Worm (Caenorhabditis elegans) whole organism, L4 larva: ENCODE measurements around the gene cks-1.

Experiments used
- D1046.2 ChIP-seq: fragments of 200-800 bp; sonication (Bioruptor generic); IDR thresholded peaks from 2 replicates; pipeline ENCODE4 v1.3.6; 2022; ENCODE audit warnings: missing genetic modification characterization, missing compliant biosample characterization
- F26F4.8 ChIP-seq: fragments of 200-800 bp; sonication (Bioruptor generic); conservative IDR thresholded peaks from 2 replicates; pipeline ENCODE4 v1.3.6; 2022; ENCODE audit warnings: missing genetic modification characterization, missing compliant biosample characterization
- R02D3.7 ChIP-seq: fragments of 150-350 bp; sonication (generic microtip); optimal IDR thresholded peaks from 3 replicates; lab custom pipeline; 2014; ENCODE audit warnings: missing biosample characterization, missing genetic modification characterization
- T20F7.1 ChIP-seq: fragments of 200-800 bp; sonication (Bioruptor generic); optimal IDR thresholded peaks from 2 replicates; lab custom pipeline; 2018; ENCODE audit warnings: mild to moderate bottlenecking, missing genetic modification characterization, missing compliant biosample characterization
- Y48G9A.11 ChIP-seq: fragments of 200-800 bp; sonication (Bioruptor generic); IDR thresholded peaks from 2 replicates; pipeline ENCODE4 v1.3.6; 2022; ENCODE audit warnings: missing genetic modification reagents, missing genetic modification characterization, missing compliant biosample characterization
- aly-2 ChIP-seq: sonication (generic microtip); optimal IDR thresholded peaks from 2 replicates; lab custom pipeline; 2018; ENCODE audit warnings: missing biosample characterization, missing genetic modification characterization
- attf-4 ChIP-seq: sonication (generic microtip); optimal IDR thresholded peaks from 3 replicates; lab custom pipeline; 2017; ENCODE audit warnings: missing biosample characterization, missing genetic modification characterization
- ceh-20 ChIP-seq: fragments of 200-800 bp; sonication (Bioruptor generic); IDR thresholded peaks from 2 replicates; pipeline ENCODE4 v1.3.6; 2022; ENCODE audit warnings: missing genetic modification reagents, missing genetic modification characterization, missing compliant biosample characterization
- ceh-28 ChIP-seq: fragments of 150-350 bp; optimal IDR thresholded peaks from 2 replicates; lab custom pipeline; 2014; ENCODE audit warnings: missing biosample characterization, missing genetic modification reagents, missing genetic modification characterization
- ceh-62 ChIP-seq: sonication (generic microtip); optimal IDR thresholded peaks from 2 replicates; lab custom pipeline; 2017; ENCODE audit warnings: missing biosample characterization, missing genetic modification characterization
- daf-16 ChIP-seq, 3 experiments: sonication (generic microtip); optimal IDR thresholded peaks; 2 replicates each; lab custom pipeline; 2016 to 2017; ENCODE audit warnings: missing genetic modification characterization in 3 of 3, missing genetic modification reagents in 3 of 3, mild to moderate bottlenecking in 2 of 3, missing compliant biosample characterization in 2 of 3, missing biosample characterization in 1 of 3, moderate library complexity in 1 of 3
- daf-8 ChIP-seq: fragments of 200-800 bp; sonication (Bioruptor generic); IDR thresholded peaks from 2 replicates; pipeline ENCODE4 v1.3.6; 2022; ENCODE audit warnings: missing genetic modification characterization, missing compliant biosample characterization
- dmd-8 ChIP-seq: fragments of 200-800 bp; sonication (Bioruptor generic); IDR thresholded peaks from 2 replicates; pipeline ENCODE4 v1.3.6; 2022; ENCODE audit warnings: missing genetic modification characterization, missing compliant biosample characterization
- dve-1 ChIP-seq: sonication (generic microtip); optimal IDR thresholded peaks from 2 replicates; lab custom pipeline; 2017; ENCODE audit warnings: antibody characterized with exemption, mild to moderate bottlenecking, missing genetic modification characterization, missing compliant biosample characterization; ENCODE audit not compliant: insufficient read depth
- egl-27 ChIP-seq: sonication (generic microtip); optimal IDR thresholded peaks from 3 replicates; lab custom pipeline; 2017; ENCODE audit warnings: missing biosample characterization, missing genetic modification reagents, missing genetic modification characterization
- egl-43 ChIP-seq: fragments of 200-800 bp; sonication (Bioruptor generic); IDR thresholded peaks from 2 replicates; pipeline ENCODE4 v1.3.6; 2022; ENCODE audit warnings: missing genetic modification reagents, missing genetic modification characterization, missing compliant biosample characterization
- gei-8 ChIP-seq: fragments of 200-800 bp; sonication (Bioruptor generic); optimal IDR thresholded peaks from 2 replicates; lab custom pipeline; 2018; ENCODE audit warnings: mild to moderate bottlenecking, missing genetic modification characterization, missing compliant biosample characterization
- hif-1 ChIP-seq, 2 experiments: sonication (generic microtip); optimal IDR thresholded peaks; 2 replicates each; lab custom pipeline; 2016 to 2017; ENCODE audit warnings: missing compliant biosample characterization in 2 of 2, missing genetic modification characterization in 2 of 2, missing genetic modification reagents in 2 of 2, missing genotype in 2 of 2, mild to moderate bottlenecking in 1 of 2
- hlh-11 ChIP-seq: fragments of 200-800 bp; sonication (Bioruptor generic); optimal IDR thresholded peaks from 2 replicates; lab custom pipeline; 2018; ENCODE audit warnings: mild to moderate bottlenecking, missing genetic modification characterization, missing compliant biosample characterization
- lim-7 ChIP-seq: fragments of 200-800 bp; sonication (Bioruptor generic); IDR thresholded peaks from 2 replicates; pipeline ENCODE4 v1.3.6; 2022; ENCODE audit warnings: missing genetic modification characterization, missing compliant biosample characterization
- lin-29 ChIP-seq: fragments of 200-800 bp; sonication (Bioruptor generic); IDR thresholded peaks from 2 replicates; pipeline ENCODE4 v1.3.6; 2022; ENCODE audit warnings: missing genetic modification reagents, missing genetic modification characterization, missing compliant biosample characterization
- lin-38 ChIP-seq: fragments of 200-800 bp; sonication (Bioruptor generic); IDR thresholded peaks from 2 replicates; pipeline ENCODE4 v1.3.6; 2022; ENCODE audit warnings: missing genetic modification reagents, missing genetic modification characterization, missing compliant biosample characterization
- lin-39 ChIP-seq: fragments of 150-350 bp; optimal IDR thresholded peaks from 2 replicates; lab custom pipeline; 2014; ENCODE audit warnings: missing biosample characterization, missing genetic modification reagents, missing genetic modification characterization
- lsy-2 ChIP-seq, 2 experiments: fragments of 150-350 bp in 1 of 2; sonication (generic microtip) in 1 of 2; optimal IDR thresholded peaks; 2 replicates each; lab custom pipeline; 2014 to 2017; ENCODE audit warnings: missing biosample characterization in 2 of 2, missing genetic modification characterization in 2 of 2
- madf-9 ChIP-seq: fragments of 200-800 bp; sonication (Bioruptor generic); conservative IDR thresholded peaks from 2 replicates; pipeline ENCODE4 v1.3.6; 2022; ENCODE audit warnings: missing genetic modification reagents, missing genetic modification characterization, missing compliant biosample characterization
- mdl-1 ChIP-seq, 2 experiments: fragments of 150-350 bp in 1 of 2; sonication (generic microtip) in 1 of 2; optimal IDR thresholded peaks; 2 replicates each; lab custom pipeline; 2014 to 2017; ENCODE audit warnings: missing biosample characterization in 2 of 2, missing genetic modification characterization in 2 of 2
- mdt-29 ChIP-seq: fragments of 200-800 bp; sonication (Bioruptor generic); IDR thresholded peaks from 2 replicates; pipeline ENCODE4 v1.3.6; 2022; ENCODE audit warnings: missing genetic modification reagents, missing genetic modification characterization, missing compliant biosample characterization
- mxl-2 ChIP-seq: fragments of 200-800 bp; sonication (Bioruptor generic); conservative IDR thresholded peaks from 2 replicates; pipeline ENCODE4 v1.3.6; 2022; ENCODE audit warnings: missing genetic modification reagents, missing genetic modification characterization, missing compliant biosample characterization
- nhr-10 ChIP-seq: fragments of 150-350 bp; optimal IDR thresholded peaks from 2 replicates; lab custom pipeline; 2014; ENCODE audit warnings: missing biosample characterization, missing genetic modification characterization
- nhr-25 ChIP-seq: sonication (generic microtip); optimal IDR thresholded peaks from 2 replicates; lab custom pipeline; 2017; ENCODE audit warnings: missing genetic modification characterization, mild to moderate bottlenecking, missing compliant biosample characterization, antibody characterized with exemption, moderate library complexity, borderline replicate concordance; ENCODE audit not compliant: insufficient read depth
- nhr-28 ChIP-seq: fragments of 150-350 bp; optimal IDR thresholded peaks from 2 replicates; lab custom pipeline; 2014; ENCODE audit warnings: missing biosample characterization, missing genetic modification characterization
- nhr-42 ChIP-seq: fragments of 200-800 bp; sonication (Bioruptor generic); IDR thresholded peaks from 2 replicates; pipeline ENCODE4 v1.3.6; 2022; ENCODE audit warnings: missing genetic modification characterization, missing compliant biosample characterization
- nhr-48 ChIP-seq: sonication (generic microtip); optimal IDR thresholded peaks from 2 replicates; lab custom pipeline; 2016; ENCODE audit warnings: mild to moderate bottlenecking, missing genetic modification characterization, missing compliant biosample characterization
- nhr-6 ChIP-seq: fragments of 150-350 bp; optimal IDR thresholded peaks from 2 replicates; lab custom pipeline; 2014; ENCODE audit warnings: missing biosample characterization, missing genetic modification characterization
- nhr-77 ChIP-seq: fragments of 150-350 bp; optimal IDR thresholded peaks from 2 replicates; lab custom pipeline; 2014; ENCODE audit warnings: missing biosample characterization, missing genetic modification characterization
- pha-4 ChIP-seq, 2 experiments: fragments of 150-350 bp in 1 of 2; fragments of 200-800 bp in 1 of 2; sonication (Bioruptor generic) in 1 of 2; IDR thresholded peaks in 1 of 2; optimal IDR thresholded peaks in 1 of 2; 2 replicates each; pipeline versions ENCODE4 v1.3.6 to Lab custom; 2014 to 2022; ENCODE audit warnings: missing genetic modification characterization in 2 of 2, missing genetic modification reagents in 2 of 2, missing biosample characterization in 1 of 2, missing compliant biosample characterization in 1 of 2
- pqm-1 ChIP-seq: sonication (generic microtip); optimal IDR thresholded peaks from 2 replicates; lab custom pipeline; 2017; ENCODE audit warnings: missing biosample characterization, missing genetic modification characterization
- saeg-2 ChIP-seq: fragments of 200-800 bp; sonication (Bioruptor generic); IDR thresholded peaks from 2 replicates; pipeline ENCODE4 v1.3.6; 2022; ENCODE audit warnings: missing genetic modification reagents, missing genetic modification characterization, missing compliant biosample characterization
- sdz-12 ChIP-seq: fragments of 200-800 bp; sonication (Bioruptor generic); optimal IDR thresholded peaks from 2 replicates; lab custom pipeline; 2018; ENCODE audit warnings: mild to moderate bottlenecking, missing genetic modification characterization, missing compliant biosample characterization
- skn-1 ChIP-seq: fragments of 150-350 bp; optimal IDR thresholded peaks from 2 replicates; lab custom pipeline; 2014; ENCODE audit warnings: missing biosample characterization, missing genetic modification characterization
- snpc-1.2 ChIP-seq: fragments of 200-800 bp; sonication (Bioruptor generic); IDR thresholded peaks from 2 replicates; pipeline ENCODE4 v1.3.6; 2022; ENCODE audit warnings: missing genetic modification reagents, missing genetic modification characterization, missing compliant biosample characterization
- snpc-4 ChIP-seq: fragments of 150-350 bp; optimal IDR thresholded peaks from 2 replicates; lab custom pipeline; 2014; ENCODE audit warnings: missing biosample characterization, missing genetic modification characterization
- spr-1 ChIP-seq: sonication (generic microtip); optimal IDR thresholded peaks from 2 replicates; lab custom pipeline; 2016; ENCODE audit warnings: mild to moderate bottlenecking, missing genetic modification characterization, missing compliant biosample characterization
- unc-39 ChIP-seq: sonication (generic microtip); optimal IDR thresholded peaks from 2 replicates; lab custom pipeline; 2017; ENCODE audit warnings: missing biosample characterization, missing genetic modification characterization
- vab-7 ChIP-seq: fragments of 200-800 bp; sonication (Bioruptor generic); IDR thresholded peaks from 2 replicates; pipeline ENCODE4 v1.3.6; 2022; ENCODE audit warnings: missing genetic modification reagents, missing genetic modification characterization, missing compliant biosample characterization
- zfp-3 ChIP-seq: fragments of 200-800 bp; sonication (Bioruptor generic); conservative IDR thresholded peaks from 2 replicates; pipeline ENCODE4 v1.3.6; 2022; ENCODE audit warnings: missing genetic modification reagents, missing genetic modification characterization, missing compliant biosample characterization
- zip-2 ChIP-seq: fragments of 150-350 bp; optimal IDR thresholded peaks from 2 replicates; lab custom pipeline; 2014; ENCODE audit warnings: missing biosample characterization, missing genetic modification characterization

cks-1 gene

DNA sequence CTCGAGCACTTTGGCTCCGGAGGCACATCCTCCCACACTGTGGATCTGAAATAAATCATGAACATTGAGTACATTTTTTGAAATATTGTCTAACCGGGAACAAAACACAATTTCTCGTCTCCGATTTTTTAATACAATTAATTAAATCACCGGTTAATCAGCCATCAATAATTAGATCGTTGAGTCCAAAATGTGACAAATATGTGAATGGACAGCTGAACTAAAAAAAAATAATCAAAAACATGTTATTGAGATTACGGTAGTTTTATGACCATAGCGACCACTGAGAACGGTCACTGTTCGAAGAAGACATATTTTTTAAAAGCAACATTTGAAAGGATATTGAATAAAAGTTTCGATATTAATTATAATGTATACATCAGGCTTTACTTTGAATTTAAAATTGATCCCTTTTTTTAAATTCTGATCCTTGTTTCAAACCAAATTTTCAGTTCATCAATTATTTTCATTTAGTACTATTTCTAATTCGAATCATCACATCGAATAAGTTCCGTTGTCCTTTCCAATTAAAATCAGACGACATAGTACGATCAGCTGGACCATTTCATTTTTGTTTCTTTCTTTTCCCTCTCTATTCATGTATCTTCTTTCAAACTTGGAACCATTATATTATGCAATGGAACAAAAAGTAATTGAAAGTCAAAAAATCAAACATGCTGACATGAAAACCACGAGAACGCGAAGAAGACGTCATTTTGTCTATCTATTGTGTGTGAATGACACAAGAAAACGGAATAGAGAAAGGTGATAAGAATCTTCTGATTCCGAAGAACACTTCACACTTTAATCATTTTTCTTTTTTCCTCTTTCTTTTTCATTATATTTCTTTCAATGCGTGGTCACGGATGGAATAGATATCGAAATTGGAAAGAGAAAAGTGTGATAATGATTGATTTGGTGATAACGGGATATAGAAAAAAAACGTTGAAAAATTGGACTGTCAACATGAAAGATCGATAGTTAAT, 16.6 kb downstream of the cks-1 start (continued):
- TF ChIP-seq saeg-2 (GFP tag; lab: Robert Waterston, UW) (peak; percentile 77; the same call in 1 of the 2 replicates), snpc-1.2 (no peak), pqm-1 (tag; lab: Kevin White, UChicago) (peak; percentile 100), ceh-62 (tag; lab: Kevin White, UChicago) (no peak), hlh-11 (tag; lab: Kevin White, UChicago) (peak; percentile 97), nhr-28 (tag; lab: Kevin White, UChicago) (peak; percentile 99), pha-4 (GFP tag; IDR thresholded peaks at IDR 0.05; lab: Robert Waterston, UW) (peak; percentile 66; the same call in 1 of the 2 replicates), pha-4 (tag; optimal IDR thresholded peaks at IDR 0.05; lab: Kevin White, UChicago) (no peak), mdt-29 (no peak), D1046.2 (GFP tag; lab: Robert Waterston, UW) (no peak), R02D3.7 (tag; lab: Kevin White, UChicago) (no peak), nhr-25 (peak; percentile 74), F26F4.8 (GFP tag; lab: Robert Waterston, UW) (no peak), lin-39 (no peak), unc-39 (tag; lab: Kevin White, UChicago) (no peak), hif-1 (tag; optimal IDR thresholded peaks at IDR 0.05; lab: Kevin White, UChicago) (peak in 1 of 2 experiments; percentile 61), dve-1 (tag; lab: Kevin White, UChicago) (peak; percentile 99), daf-16 (GFP tag; optimal IDR thresholded peaks at IDR 0.05; lab: Kevin White, UChicago) (peak in 1 of 2 experiments; percentile 92), daf-16 (tag; optimal IDR thresholded peaks at IDR 0.05; lab: Kevin White, UChicago) (peak; percentile 92), lin-38 (GFP tag; lab: Robert Waterston, UW) (peak; percentile 25; the same call in 1 of the 2 replicates), egl-43 (GFP tag; lab: Robert Waterston, UW) (no peak), dmd-8 (no peak), ceh-20 (GFP tag; lab: Robert Waterston, UW) (peak; percentile 87), T20F7.1 (GFP tag; lab: Kevin White, UChicago) (peak; percentile 79), attf-4 (tag; lab: Kevin White, UChicago) (no peak), skn-1 (tag; lab: Kevin White, UChicago) (no peak), mxl-2 (no peak), mdl-1 (tag; optimal IDR thresholded peaks at IDR 0.05; lab: Kevin White, UChicago) (peak; percentile 46 to 94), vab-7 (GFP tag; lab: Robert Waterston, UW) (no peak), snpc-4 (no peak), aly-2 (tag; lab: Kevin White, UChicago) (no peak), lim-7 (GFP tag; lab: Robert Waterston, UW) (no peak), nhr-48 (tag; lab: Kevin White, UChicago) (peak; percentile 93), nhr-6 (peak; percentile 91), zfp-3 (GFP tag; lab: Robert Waterston, UW) (peak; percentile 61; the same call in 1 of the 2 replicates), sdz-12 (no peak), nhr-77 (peak; percentile 96), egl-27 (tag; lab: Kevin White, UChicago) (no peak), nhr-42 (GFP tag; lab: Robert Waterston, UW) (no peak), gei-8 (GFP tag; lab: Kevin White, UChicago) (peak; percentile 85), ceh-28 (tag; lab: Kevin White, UChicago) (no peak), lsy-2 (tag; optimal IDR thresholded peaks at IDR 0.05; lab: Kevin White, UChicago) (peak; percentile 33 to 72), Y48G9A.11 (GFP tag; lab: Robert Waterston, UW) (no peak), madf-9 (GFP tag; lab: Robert Waterston, UW) (no peak), spr-1 (tag; lab: Kevin White, UChicago) (no peak), daf-8 (GFP tag; lab: Robert Waterston, UW) (no peak), lin-29 (no peak), nhr-10 (tag; lab: Kevin White, UChicago) (peak; percentile 90), zip-2 (tag; lab: Kevin White, UChicago) (peak; percentile 26)
